Worm (Caenorhabditis elegans) whole organism, early embryonic: ENCODE data around the gene unc-42.

Experiments used
- B0310.2 ChIP-seq: sonication (generic microtip); optimal IDR thresholded peaks from 2 replicates; lab custom pipeline; 2016; ENCODE audit warnings: mild to moderate bottlenecking, missing genetic modification characterization, missing compliant biosample characterization
- aly-1 ChIP-seq: sonication (generic microtip); optimal IDR thresholded peaks from 2 replicates; lab custom pipeline; 2016; ENCODE audit warnings: missing genetic modification characterization, missing compliant biosample characterization
- ama-1 ChIP-seq: fragments of 150-350 bp; optimal IDR thresholded peaks from 2 replicates; lab custom pipeline; 2014
- ceh-13 ChIP-seq: fragments of 200-800 bp; sonication (Bioruptor generic); optimal IDR thresholded peaks from 2 replicates; lab custom pipeline; 2018; ENCODE audit warnings: mild to moderate bottlenecking, missing genetic modification characterization, missing compliant biosample characterization
- hmbx-1 ChIP-seq: sonication (generic microtip); optimal IDR thresholded peaks from 2 replicates; lab custom pipeline; 2016; ENCODE audit warnings: mild to moderate bottlenecking, missing genetic modification characterization, missing compliant biosample characterization
- hmg-4 ChIP-seq: fragments of 200-800 bp; sonication (Bioruptor generic); optimal IDR thresholded peaks from 2 replicates; lab custom pipeline; 2018; ENCODE audit warnings: mild to moderate bottlenecking, missing genetic modification characterization, missing compliant biosample characterization
- hnd-1 ChIP-seq: sonication (generic microtip); optimal IDR thresholded peaks from 2 replicates; lab custom pipeline; 2016; ENCODE audit warnings: missing genetic modification characterization, missing compliant biosample characterization
- tbx-37 ChIP-seq: fragments of 200-800 bp; sonication (Bioruptor generic); conservative IDR thresholded peaks from 2 replicates; pipeline ENCODE4 v1.3.6; 2022; ENCODE audit warnings: missing genetic modification reagents, missing genetic modification characterization, missing compliant biosample characterization
- tra-4 ChIP-seq: sonication (generic microtip); optimal IDR thresholded peaks from 2 replicates; lab custom pipeline; 2017; ENCODE audit warnings: missing genetic modification characterization, missing compliant biosample characterization

DNA sequence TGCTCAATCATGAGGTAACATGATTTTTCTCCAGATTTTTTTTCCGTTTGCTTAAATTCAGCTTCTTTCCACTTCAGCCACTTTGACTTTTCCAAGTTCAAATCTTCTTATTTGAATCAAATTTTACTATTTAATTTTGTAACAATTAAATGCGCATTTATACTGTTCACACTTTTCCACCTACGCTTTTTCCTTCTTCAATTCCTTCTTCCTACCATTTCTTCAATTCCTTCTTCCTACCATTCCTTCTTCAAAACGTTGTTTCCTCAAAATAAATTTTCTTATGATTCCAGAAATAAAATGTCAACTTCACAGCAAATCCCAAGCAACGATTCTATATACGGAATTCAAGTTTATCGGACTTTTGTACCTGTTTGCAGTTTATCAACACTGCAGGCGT, 47.2 kb upstream of the unc-42 start, which contains the start of gene sru-31:
- no peak for TF ChIP-seq aly-1 (tag; lab: Kevin White, UChicago)
- no peak for TF ChIP-seq ama-1 (lab: Kevin White, UChicago)
- no peak for TF ChIP-seq hnd-1 (tag; lab: Kevin White, UChicago)
- no peak for TF ChIP-seq tbx-37 (GFP tag; lab: Robert Waterston, UW)
- no peak for TF ChIP-seq hmbx-1 (tag; lab: Kevin White, UChicago)
- no peak for TF ChIP-seq tra-4 (tag; lab: Kevin White, UChicago)
- no peak for TF ChIP-seq ceh-13 (GFP tag; lab: Kevin White, UChicago)
- TF ChIP-seq B0310.2, result no peak
- TF ChIP-seq hmg-4 (GFP tag; lab: Kevin White, UChicago), result no peak
